Worm (Caenorhabditis elegans) whole organism, young adult: ENCODE data around the gene cest-16.

Experiments
- ama-1 ChIP-seq, 3 experiments: fragments of 150-350 bp in 1 of 3; sonication (generic microtip) in 2 of 3; optimal IDR thresholded peaks; 2 replicates each; lab custom pipeline; 2014 to 2018; ENCODE audit warnings: missing biosample characterization in 2 of 3, missing genetic modification characterization in 2 of 3, missing genetic modification reagents in 2 of 3
- ceh-40 ChIP-seq: fragments of 200-800 bp; sonication (Bioruptor generic); IDR thresholded peaks from 2 replicates; pipeline ENCODE4 v1.3.6; 2022; ENCODE audit warnings: missing genetic modification characterization, missing compliant biosample characterization
- nhr-80 ChIP-seq: sonication (generic microtip); optimal IDR thresholded peaks from 2 replicates; lab custom pipeline; 2016; ENCODE audit warnings: missing genetic modification characterization, missing compliant biosample characterization
- pha-4 ChIP-seq: fragments of 150-350 bp; sonication (generic microtip); optimal IDR thresholded peaks from 2 replicates; lab custom pipeline; 2014; ENCODE audit warnings: missing biosample characterization, missing genetic modification reagents, missing genetic modification characterization
- ztf-3 ChIP-seq: fragments of 200-800 bp; sonication (Bioruptor generic); optimal IDR thresholded peaks from 2 replicates; lab custom pipeline; 2018; ENCODE audit warnings: mild to moderate bottlenecking, missing genetic modification characterization, missing compliant biosample characterization

DNA sequence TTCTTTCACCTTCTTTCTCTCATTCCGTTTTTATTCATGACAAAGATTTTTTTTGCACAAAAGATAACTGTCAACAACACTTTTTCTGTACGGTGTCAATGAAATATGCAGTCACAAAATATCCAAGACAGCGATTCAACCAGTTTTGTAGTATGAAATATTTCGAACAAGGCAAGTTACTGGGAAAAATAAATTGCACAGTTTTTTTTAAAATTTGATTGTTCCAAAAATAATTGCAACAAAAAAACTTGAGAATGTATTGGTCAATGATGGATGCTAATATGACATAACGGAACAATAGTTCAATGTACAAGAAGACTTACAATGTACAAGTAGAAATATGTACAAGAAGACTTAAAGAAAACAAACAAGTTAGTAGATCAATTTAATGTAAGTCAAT, 46.0 kb downstream of the cest-16 start:
- TF ChIP-seq ama-1 (optimal IDR thresholded peaks at IDR 0.05; lab: Kevin White, UChicago): no peak
- TF ChIP-seq ama-1 (GFP tag; optimal IDR thresholded peaks at IDR 0.05; lab: Kevin White, UChicago): no peak
- no peak for TF ChIP-seq nhr-80 (tag; lab: Kevin White, UChicago)
- TF ChIP-seq pha-4 (tag; lab: Kevin White, UChicago): no peak
- TF ChIP-seq ztf-3: no peak
- no peak for TF ChIP-seq ceh-40 (GFP tag; lab: Robert Waterston, UW)
